Fruit fly (Drosophila melanogaster): ENCODE measurements around the gene ND-15.

ND-15 gene

DNA sequence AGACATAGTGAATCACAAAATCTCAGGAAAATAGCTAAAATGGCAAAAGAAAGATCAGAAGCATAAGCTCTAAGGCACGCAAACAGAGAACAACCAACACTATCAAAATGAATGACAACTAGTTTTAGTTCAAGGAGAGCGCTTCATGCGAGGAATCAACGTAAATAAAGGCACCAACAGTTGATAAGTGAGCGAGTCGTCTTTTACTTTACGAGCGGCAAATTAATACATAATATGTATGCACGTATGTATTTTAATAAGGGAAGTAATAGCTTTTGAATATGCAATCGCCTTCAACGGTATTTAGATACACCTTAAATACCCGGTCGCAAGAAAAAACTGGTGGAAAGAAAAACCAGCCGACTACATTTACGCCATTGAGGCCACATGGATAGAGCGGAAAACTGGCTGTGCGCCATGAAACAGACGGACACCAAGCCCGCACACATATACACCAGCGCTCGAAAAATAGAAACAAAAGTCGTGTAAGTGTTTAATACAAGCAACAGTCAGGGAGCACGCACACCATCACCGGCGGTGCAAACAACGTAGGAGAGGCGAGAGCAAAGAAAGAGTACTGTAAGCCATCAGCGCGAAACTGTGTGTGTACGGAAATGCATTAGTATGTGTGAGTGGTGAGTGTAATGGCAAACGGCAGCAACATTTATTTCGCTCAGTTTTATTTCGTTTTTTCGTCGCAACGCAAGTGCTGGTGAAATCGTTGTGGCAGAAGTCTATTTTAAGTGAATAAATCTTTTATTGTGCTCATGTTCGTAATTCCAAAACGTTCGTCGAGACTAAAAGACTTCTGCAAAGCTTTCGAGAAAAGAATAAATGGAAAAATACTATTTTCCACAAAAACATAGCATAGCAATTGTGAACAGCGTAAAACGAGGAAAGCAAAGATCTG lies 47.9 kb upstream of the ND-15 start, which contains the start of gene dbr (continued):
- TF ChIP-seq Tbp (GFP tag; optimal IDR thresholded peaks at IDR 0.05) (no peak), CG15269 (tag; optimal IDR thresholded peaks at IDR 0.05) (peak; percentile 40), eve (GFP tag; optimal IDR thresholded peaks at IDR 0.05) (peak in 1 of 2 experiments; percentile 86), CG4282 (GFP tag; optimal IDR thresholded peaks at IDR 0.05) (no peak), pb (GFP tag; optimal IDR thresholded peaks at IDR 0.05) (no peak), CG7372 (GFP tag; IDR thresholded peaks at IDR 0.05) (no peak), sim (GFP tag; IDR thresholded peaks at IDR 0.05) (no peak), cwo (GFP tag; optimal IDR thresholded peaks at IDR 0.05) (no peak), CG12744 (GFP tag; optimal IDR thresholded peaks at IDR 0.05) (peak; percentile 38), gsb (GFP tag; IDR thresholded peaks at IDR 0.05) (no peak), CG31441 (GFP tag; IDR thresholded peaks at IDR 0.05) (no peak), ssp (GFP tag; IDR thresholded peaks at IDR 0.05) (no peak), CG12104 (GFP tag; optimal IDR thresholded peaks at IDR 0.05) (no peak), Scr (GFP tag; IDR thresholded peaks at IDR 0.05; ENCODE audit: partially characterized antibody) (no peak), so (GFP tag; IDR thresholded peaks at IDR 0.05) (peak; percentile 35; the same call in 1 of the 3 replicates), knrl (GFP tag; IDR thresholded peaks at IDR 0.05; ENCODE audit: partially characterized antibody) (0 out of 3 replicates have a peak, but pooled peaks have one; percentile 11), toy (GFP tag; IDR thresholded peaks at IDR 0.05) (no peak), CG13894 (tag; optimal IDR thresholded peaks at IDR 0.05) (peak; percentile 91), CG10267 (tag; optimal IDR thresholded peaks at IDR 0.05) (no peak), CG6272 (GFP tag; IDR thresholded peaks at IDR 0.05) (no peak), tgo (GFP tag; IDR thresholded peaks at IDR 0.05) (no peak), CG31365 (tag; optimal IDR thresholded peaks at IDR 0.05) (no peak), HLH54F (GFP tag; optimal IDR thresholded peaks at IDR 0.05) (no peak), CG8765 (GFP tag; IDR thresholded peaks at IDR 0.05) (no peak), CG2875 (GFP tag; optimal IDR thresholded peaks at IDR 0.05) (no peak), onecut (GFP tag; IDR thresholded peaks at IDR 0.05) (0 out of 2 replicates have a peak, but pooled peaks have one; percentile 8), ttk (GFP tag; IDR thresholded peaks at IDR 0.05) (no peak), CG15011 (GFP tag; optimal IDR thresholded peaks at IDR 0.05) (no peak), CG3726 (GFP tag; IDR thresholded peaks at IDR 0.05) (no peak), hbn (GFP tag; IDR thresholded peaks at IDR 0.05; ENCODE audit: partially characterized antibody) (peak; percentile 26; the same call in 1 of the 2 replicates), gce (GFP tag; IDR thresholded peaks at IDR 0.05) (no peak), fd64A (GFP tag; optimal IDR thresholded peaks at IDR 0.05) (peak; percentile 49), lola (GFP tag; optimal IDR thresholded peaks at IDR 0.05) (peak in 1 of 3 experiments; percentile 20), CG18764 (GFP tag; optimal IDR thresholded peaks at IDR 0.05) (no peak), vnd (GFP tag; IDR thresholded peaks at IDR 0.05; ENCODE audit: partially characterized antibody) (no peak), CG11695 (GFP tag; IDR thresholded peaks at IDR 0.05) (no peak; the same call in 2 of the 3 replicates), CG6175 (GFP tag; IDR thresholded peaks at IDR 0.05) (no peak), corto (GFP tag; optimal IDR thresholded peaks at IDR 0.05) (peak; percentile 32), CG15601 (tag; optimal IDR thresholded peaks at IDR 0.05) (no peak), gsb-n (tag; optimal IDR thresholded peaks at IDR 0.05) (peak; percentile 35), CG4617 (GFP tag; optimal IDR thresholded peaks at IDR 0.05; ENCODE audit: borderline replicate concordance) (no peak), CG9437 (GFP tag; optimal IDR thresholded peaks at IDR 0.05) (no peak), seq (GFP tag; IDR thresholded peaks at IDR 0.05) (no peak; the same call in 1 of the 2 replicates), jumu (GFP tag; optimal IDR thresholded peaks at IDR 0.05) (no peak), Hr39 (optimal IDR thresholded peaks at IDR 0.05) (no peak), CG2199 (GFP tag; IDR thresholded peaks at IDR 0.05) (peak; percentile 96), Dref (GFP tag; IDR thresholded peaks at IDR 0.05) (no peak), repo (GFP tag; optimal IDR thresholded peaks at IDR 0.05) (no peak), gt (GFP tag; IDR thresholded peaks at IDR 0.05) (no peak)
